Fruit fly (Drosophila melanogaster) whole organism, embryonic: ENCODE measurements around the gene CG1161.
A peak's percentile ranks its signal among the peaks of the same experiment; 100 is the strongest.

Experiments used
- ATbp ChIP-seq: fragments of 200-800 bp; sonication (Bioruptor generic); optimal IDR thresholded peaks from 2 replicates; lab custom pipeline; 2017; ENCODE audit warnings: missing biosample characterization, mild to moderate bottlenecking, missing genetic modification characterization, missing genetic modification reagents
- Antp ChIP-seq: fragments of 200-800 bp; sonication (Bioruptor generic); optimal IDR thresholded peaks from 3 replicates; lab custom pipeline; 2016; ENCODE audit warnings: missing biosample characterization, missing genetic modification characterization
- Asciz ChIP-seq: fragments of 200-800 bp; sonication (Bioruptor generic); optimal IDR thresholded peaks from 2 replicates; lab custom pipeline; 2017; ENCODE audit warnings: missing biosample characterization, mild to moderate bottlenecking, missing genetic modification characterization, missing genetic modification reagents
- Atf3 ChIP-seq: fragments of 200-800 bp; sonication (Bioruptor generic); optimal IDR thresholded peaks from 3 replicates; lab custom pipeline; 2016; ENCODE audit warnings: missing biosample characterization, missing genetic modification characterization
- Atf6 ChIP-seq: fragments of 200-800 bp; sonication (Bioruptor generic); IDR thresholded peaks from 2 replicates; pipeline ENCODE4 v1.3.6; 2022; ENCODE audit warnings: missing biosample characterization, missing genetic modification characterization
- CG10209 ChIP-seq: fragments of 200-800 bp; sonication (Bioruptor generic); optimal IDR thresholded peaks from 3 replicates; lab custom pipeline; 2017; ENCODE audit warnings: missing biosample characterization, mild to moderate bottlenecking, missing genetic modification characterization, missing genetic modification reagents
- CG10431 ChIP-seq: fragments of 200-800 bp; sonication (Bioruptor generic); optimal IDR thresholded peaks from 3 replicates; lab custom pipeline; 2018; ENCODE audit warnings: missing biosample characterization, mild to moderate bottlenecking, missing genetic modification characterization
- CG10543 ChIP-seq: fragments of 200-800 bp; sonication (Bioruptor generic); optimal IDR thresholded peaks from 3 replicates; lab custom pipeline; 2017; ENCODE audit warnings: missing biosample characterization, mild to moderate bottlenecking, missing genetic modification characterization, moderate library complexity
- CG10654 ChIP-seq: fragments of 200-800 bp; sonication (Bioruptor generic); optimal IDR thresholded peaks from 2 replicates; lab custom pipeline; 2016; ENCODE audit warnings: missing biosample characterization, missing genetic modification characterization
- CG11456 ChIP-seq: fragments of 200-800 bp; sonication (Bioruptor generic); IDR thresholded peaks from 3 replicates; pipeline ENCODE4 v1.3.6; 2022; ENCODE audit warnings: missing biosample characterization, missing genetic modification characterization
- CG13287 ChIP-seq: fragments of 200-800 bp; sonication (Bioruptor generic); IDR thresholded peaks from 2 replicates; pipeline ENCODE4 v1.3.6; 2022; ENCODE audit warnings: missing biosample characterization, missing genetic modification characterization; ENCODE audit not compliant: partially characterized antibody
- CG14710 ChIP-seq: fragments of 200-800 bp; sonication (Bioruptor generic); optimal IDR thresholded peaks from 3 replicates; lab custom pipeline; 2019; ENCODE audit warnings: missing biosample characterization, mild to moderate bottlenecking, missing genetic modification characterization, moderate library complexity
- CG16863 ChIP-seq: fragments of 200-800 bp; sonication (Bioruptor generic); optimal IDR thresholded peaks from 3 replicates; lab custom pipeline; 2016; ENCODE audit warnings: missing biosample characterization, missing genetic modification characterization
- CG17385 ChIP-seq: fragments of 200-800 bp; sonication (Bioruptor generic); optimal IDR thresholded peaks from 3 replicates; lab custom pipeline; 2018; ENCODE audit warnings: missing biosample characterization, mild to moderate bottlenecking, missing genetic modification characterization
- CG17912 ChIP-seq: fragments of 200-800 bp; sonication (Bioruptor generic); optimal IDR thresholded peaks from 2 replicates; lab custom pipeline; 2018; ENCODE audit warnings: missing biosample characterization, mild to moderate bottlenecking, missing genetic modification characterization
- CG2678 ChIP-seq: fragments of 200-800 bp; sonication (Bioruptor generic); optimal IDR thresholded peaks from 3 replicates; lab custom pipeline; 2019; ENCODE audit warnings: missing biosample characterization, mild to moderate bottlenecking, missing genetic modification characterization, moderate library complexity
- CG4617 ChIP-seq: fragments of 200-800 bp; sonication (Bioruptor generic); optimal IDR thresholded peaks from 3 replicates; lab custom pipeline; 2016; ENCODE audit warnings: missing biosample characterization, missing genetic modification characterization, borderline replicate concordance
- CG4854 ChIP-seq: fragments of 200-800 bp; sonication (Bioruptor generic); optimal IDR thresholded peaks from 2 replicates; lab custom pipeline; 2016; ENCODE audit warnings: missing biosample characterization, missing genetic modification characterization, inconsistent platforms
- CG7556 ChIP-seq: fragments of 200-800 bp; sonication (Bioruptor generic); optimal IDR thresholded peaks from 2 replicates; lab custom pipeline; 2017; ENCODE audit warnings: missing biosample characterization, mild to moderate bottlenecking, missing genetic modification characterization
- CG8290 ChIP-seq, 3 experiments: fragments of 200-800 bp; sonication (Bioruptor generic); optimal IDR thresholded peaks; 2 replicates each; lab custom pipeline; 2016 to 2019; ENCODE audit warnings: missing biosample characterization in 3 of 3, missing genetic modification characterization in 3 of 3, mild to moderate bottlenecking in 2 of 3, moderate library complexity in 1 of 3
- CG8944 ChIP-seq: fragments of 200-800 bp; sonication (Bioruptor generic); optimal IDR thresholded peaks from 3 replicates; lab custom pipeline; 2016; ENCODE audit warnings: missing biosample characterization, missing genetic modification characterization
- CG9797 ChIP-seq: fragments of 200-800 bp; sonication (Bioruptor generic); optimal IDR thresholded peaks from 3 replicates; lab custom pipeline; 2018; ENCODE audit warnings: missing biosample characterization, mild to moderate bottlenecking, missing genetic modification characterization
- CG9817 ChIP-seq: fragments of 200-800 bp; sonication (Bioruptor generic); optimal IDR thresholded peaks from 2 replicates; lab custom pipeline; 2018; ENCODE audit warnings: missing biosample characterization, mild to moderate bottlenecking, missing genetic modification characterization, moderate library complexity
- CG9876 ChIP-seq: fragments of 200-800 bp; sonication (Bioruptor generic); optimal IDR thresholded peaks from 2 replicates; lab custom pipeline; 2016; ENCODE audit warnings: missing biosample characterization, missing genetic modification characterization
- Dref ChIP-seq: fragments of 200-800 bp; sonication (Bioruptor generic); IDR thresholded peaks from 2 replicates; pipeline ENCODE4 v1.3.6; 2022; ENCODE audit warnings: missing biosample characterization, missing genetic modification characterization
- HLHmδ ChIP-seq: fragments of 200-800 bp; sonication (Bioruptor generic); optimal IDR thresholded peaks from 2 replicates; lab custom pipeline; 2018; ENCODE audit warnings: missing biosample characterization, mild to moderate bottlenecking, missing genetic modification characterization, moderate library complexity
- MBD-R2 ChIP-seq: fragments of 200-800 bp; sonication (Bioruptor generic); IDR thresholded peaks from 2 replicates; pipeline ENCODE4 v1.3.6; 2022; ENCODE audit warnings: missing biosample characterization, missing genetic modification characterization
- MTF-1 ChIP-seq: fragments of 200-800 bp; sonication (Bioruptor generic); optimal IDR thresholded peaks from 2 replicates; lab custom pipeline; 2018; ENCODE audit warnings: missing biosample characterization, mild to moderate bottlenecking, missing genetic modification characterization, borderline replicate concordance
- Mes4 ChIP-seq: fragments of 200-800 bp; sonication (Bioruptor generic); optimal IDR thresholded peaks from 2 replicates; lab custom pipeline; 2016; ENCODE audit warnings: missing biosample characterization, missing genetic modification characterization
- Neu2 ChIP-seq: fragments of 200-800 bp; sonication (Bioruptor generic); optimal IDR thresholded peaks from 3 replicates; lab custom pipeline; 2016; ENCODE audit warnings: missing biosample characterization, missing genetic modification characterization, borderline replicate concordance
- PHDP ChIP-seq: fragments of 200-800 bp; sonication (Bioruptor generic); optimal IDR thresholded peaks from 3 replicates; lab custom pipeline; 2018; ENCODE audit warnings: missing biosample characterization, mild to moderate bottlenecking, missing genetic modification characterization, moderate library complexity
- Rfx ChIP-seq: fragments of 200-800 bp; sonication (Bioruptor generic); IDR thresholded peaks from 2 replicates; pipeline ENCODE4 v1.3.6; 2022; ENCODE audit warnings: missing biosample characterization, missing genetic modification characterization
- Side ChIP-seq: fragments of 200-800 bp; sonication (Bioruptor generic); optimal IDR thresholded peaks from 2 replicates; lab custom pipeline; 2016; ENCODE audit warnings: missing biosample characterization, missing genetic modification characterization
- Tbp ChIP-seq: fragments of >200 bp; optimal IDR thresholded peaks from 2 replicates; lab custom pipeline; 2018; ENCODE audit warnings: missing biosample characterization, missing genetic modification characterization
- Vsx1 ChIP-seq: fragments of 200-800 bp; sonication (Bioruptor generic); optimal IDR thresholded peaks from 2 replicates; lab custom pipeline; 2017; ENCODE audit warnings: missing biosample characterization, mild to moderate bottlenecking, missing genetic modification characterization, missing genetic modification reagents
- Xbp1 ChIP-seq: fragments of 200-800 bp; sonication (Bioruptor generic); optimal IDR thresholded peaks from 3 replicates; lab custom pipeline; 2016; ENCODE audit warnings: missing biosample characterization, mild to moderate bottlenecking, missing genetic modification characterization
- cg ChIP-seq: fragments of 200-800 bp; sonication (Bioruptor generic); optimal IDR thresholded peaks from 3 replicates; lab custom pipeline; 2019; ENCODE audit warnings: missing biosample characterization, mild to moderate bottlenecking, missing genetic modification characterization, moderate library complexity
- cwo ChIP-seq: fragments of 200-800 bp; sonication (Bioruptor generic); optimal IDR thresholded peaks from 3 replicates; lab custom pipeline; 2017; ENCODE audit warnings: missing biosample characterization, missing genetic modification characterization, mild to moderate bottlenecking, moderate library complexity, missing genetic modification reagents
- gcm ChIP-seq: fragments of 200-800 bp; sonication (Bioruptor generic); optimal IDR thresholded peaks from 2 replicates; lab custom pipeline; 2019; ENCODE audit warnings: missing biosample characterization, mild to moderate bottlenecking, missing genetic modification characterization, moderate library complexity
- gcm2 ChIP-seq: fragments of 200-800 bp; sonication (Bioruptor generic); optimal IDR thresholded peaks from 2 replicates; lab custom pipeline; 2016; ENCODE audit warnings: missing biosample characterization, missing genetic modification characterization
- ham ChIP-seq: fragments of 200-800 bp; sonication (Bioruptor generic); IDR thresholded peaks from 2 replicates; pipeline ENCODE4 v1.3.6; 2022; ENCODE audit warnings: missing biosample characterization, missing genetic modification characterization
- hb ChIP-seq: fragments of 200-800 bp; sonication (Bioruptor generic); IDR thresholded peaks from 3 replicates; pipeline ENCODE4 v1.3.6; 2022; ENCODE audit warnings: missing biosample characterization, missing genetic modification characterization; ENCODE audit not compliant: partially characterized antibody
- ken ChIP-seq: fragments of 200-800 bp; sonication (Bioruptor generic); IDR thresholded peaks from 3 replicates; pipeline ENCODE4 v1.3.6; 2022; ENCODE audit warnings: missing biosample characterization, missing genetic modification characterization
- lab ChIP-seq: fragments of 200-800 bp; sonication (Bioruptor generic); optimal IDR thresholded peaks from 3 replicates; lab custom pipeline; 2017; ENCODE audit warnings: missing biosample characterization, missing genetic modification characterization, mild to moderate bottlenecking, moderate library complexity, missing genetic modification reagents
- pho ChIP-seq: fragments of 200-800 bp; sonication (Bioruptor generic); optimal IDR thresholded peaks from 2 replicates; lab custom pipeline; 2016; ENCODE audit warnings: missing biosample characterization, missing genetic modification characterization
- sd ChIP-seq: fragments of 200-800 bp; sonication (Bioruptor generic); optimal IDR thresholded peaks from 3 replicates; lab custom pipeline; 2018; ENCODE audit warnings: missing biosample characterization, mild to moderate bottlenecking, missing genetic modification characterization, moderate library complexity
- sens ChIP-seq: fragments of 200-800 bp; sonication (Bioruptor generic); peaks from one replicate; lab custom pipeline; 2016; ENCODE audit warnings: missing biosample characterization, missing genetic modification characterization
- stwl ChIP-seq: fragments of 200-800 bp; sonication (Bioruptor generic); optimal IDR thresholded peaks from 3 replicates; lab custom pipeline; 2018; ENCODE audit warnings: missing biosample characterization, mild to moderate bottlenecking, missing genetic modification characterization, moderate library complexity
- zen ChIP-seq: fragments of 200-800 bp; sonication (Bioruptor generic); optimal IDR thresholded peaks from 3 replicates; lab custom pipeline; 2018; ENCODE audit warnings: missing biosample characterization, mild to moderate bottlenecking, missing genetic modification characterization, moderate library complexity

The CG1161 gene

dm6 chr3R:5305850-5306483 lies 48.9 kb upstream of the CG1161 start:
- no peak for TF ChIP-seq Atf3 (GFP tag; lab: Kevin White, UChicago)
- no peak for TF ChIP-seq CG2678
- peak; percentile 8 for TF ChIP-seq sd
- TF ChIP-seq CG17385, result no peak
- no peak for TF ChIP-seq CG10654
- TF ChIP-seq MTF-1, result no peak
- no peak for TF ChIP-seq Xbp1 (GFP tag; lab: Kevin White, UChicago)
- TF ChIP-seq Antp (GFP tag; lab: Kevin White, UChicago), result no peak
- TF ChIP-seq cg, result no peak
- TF ChIP-seq Neu2 (GFP tag; lab: Kevin White, UChicago), result no peak
- peak; percentile 11 for TF ChIP-seq CG10431 (GFP tag; lab: Kevin White, UChicago)
- no peak for TF ChIP-seq gcm
- TF ChIP-seq CG14710 (tag; lab: Kevin White, UChicago), result no peak
- TF ChIP-seq Rfx, result no peak
- TF ChIP-seq ham (GFP tag; lab: Robert Waterston, UW), result no peak
- TF ChIP-seq hb (GFP tag; lab: Robert Waterston, UW), result no peak
- TF ChIP-seq HLHmδ (GFP tag; lab: Kevin White, UChicago), result no peak
- no peak for TF ChIP-seq CG8290 (GFP tag; optimal IDR thresholded peaks at IDR 0.05; lab: Kevin White, UChicago)
- peak in 1 of 2 experiments; percentile 37 for TF ChIP-seq CG8290 (tag; optimal IDR thresholded peaks at IDR 0.05; lab: Kevin White, UChicago)
- no peak for TF ChIP-seq CG10209 (GFP tag; lab: Kevin White, UChicago)
- TF ChIP-seq zen (tag; lab: Kevin White, UChicago), result no peak
- TF ChIP-seq CG4854 (GFP tag; lab: Kevin White, UChicago), result no peak
- TF ChIP-seq CG11456 (GFP tag; lab: Robert Waterston, UW), result no peak
- peak; percentile 15 for TF ChIP-seq Asciz (GFP tag; lab: Kevin White, UChicago)
- no peak for TF ChIP-seq CG4617 (GFP tag; lab: Kevin White, UChicago)
- peak; percentile 25 for TF ChIP-seq ATbp (GFP tag; lab: Kevin White, UChicago)
- TF ChIP-seq Side (GFP tag; lab: Kevin White, UChicago), result no peak
- TF ChIP-seq pho (GFP tag; lab: Kevin White, UChicago), result no peak
- no peak for TF ChIP-seq Dref (GFP tag; lab: Robert Waterston, UW)
- TF ChIP-seq MBD-R2 (GFP tag; lab: Robert Waterston, UW), result no peak
- peak; percentile 77 for TF ChIP-seq sens (GFP tag; lab: Kevin White, UChicago)
- TF ChIP-seq Vsx1 (GFP tag; lab: Kevin White, UChicago), result peak; percentile 51
- TF ChIP-seq Tbp (GFP tag; lab: Kevin White, UChicago), result no peak
- no peak for TF ChIP-seq ken (GFP tag; lab: Robert Waterston, UW)
- TF ChIP-seq CG7556 (GFP tag; lab: Kevin White, UChicago), result no peak
- TF ChIP-seq lab (GFP tag; lab: Kevin White, UChicago), result peak; percentile 75
- TF ChIP-seq CG9797 (GFP tag; lab: Kevin White, UChicago), result no peak
- peak; percentile 25 for TF ChIP-seq PHDP (tag; lab: Kevin White, UChicago)
- no peak for TF ChIP-seq CG9876 (GFP tag; lab: Kevin White, UChicago)
- no peak for TF ChIP-seq stwl
- no peak for TF ChIP-seq CG9817
- no peak for TF ChIP-seq CG13287
- peak; percentile 42 for TF ChIP-seq cwo (GFP tag; lab: Kevin White, UChicago)
- TF ChIP-seq Atf6, result no peak
- no peak for TF ChIP-seq CG17912 (GFP tag; lab: Kevin White, UChicago)
- TF ChIP-seq CG16863 (GFP tag; lab: Kevin White, UChicago), result no peak
- TF ChIP-seq Mes4 (GFP tag; lab: Kevin White, UChicago), result no peak
- TF ChIP-seq CG10543 (GFP tag; lab: Kevin White, UChicago), result no peak
- TF ChIP-seq gcm2, result no peak
- TF ChIP-seq CG8944, result no peak
